Worm (Caenorhabditis elegans) whole organism, late embryonic: Measurements from ENCODE around the gene pph-4.2.

ENCODE experiments used
- C38D4.7 ChIP-seq: fragments of 200-800 bp; sonication (Bioruptor generic); optimal IDR thresholded peaks from 2 replicates; lab custom pipeline; 2018; ENCODE audit warnings: mild to moderate bottlenecking, missing genetic modification characterization, moderate library complexity, missing compliant biosample characterization
- F13H6.1 ChIP-seq: sonication (generic microtip); optimal IDR thresholded peaks from 2 replicates; lab custom pipeline; 2016; ENCODE audit warnings: missing genetic modification characterization, missing compliant biosample characterization
- K09A11.1 ChIP-seq: sonication (generic microtip); optimal IDR thresholded peaks from 2 replicates; lab custom pipeline; 2017; ENCODE audit warnings: antibody characterized with exemption, mild to moderate bottlenecking, missing genetic modification characterization, missing compliant biosample characterization; ENCODE audit not compliant: insufficient read depth
- T23F11.4 ChIP-seq: fragments of 200-800 bp; sonication (Bioruptor generic); optimal IDR thresholded peaks from 2 replicates; lab custom pipeline; 2018; ENCODE audit warnings: mild to moderate bottlenecking, missing genetic modification characterization, missing compliant biosample characterization
- ceh-18 ChIP-seq: sonication (generic microtip); optimal IDR thresholded peaks from 2 replicates; lab custom pipeline; 2016; ENCODE audit warnings: missing genetic modification characterization, missing compliant biosample characterization
- ceh-2 ChIP-seq: sonication (generic microtip); optimal IDR thresholded peaks from 2 replicates; lab custom pipeline; 2016; ENCODE audit warnings: missing genotype, missing genetic modification characterization, missing compliant biosample characterization
- ceh-22 ChIP-seq: sonication (generic microtip); optimal IDR thresholded peaks from 2 replicates; lab custom pipeline; 2017; ENCODE audit warnings: missing biosample characterization, missing genetic modification characterization
- ceh-24 ChIP-seq: sonication (generic microtip); optimal IDR thresholded peaks from 2 replicates; lab custom pipeline; 2016; ENCODE audit warnings: mild to moderate bottlenecking, missing genetic modification characterization, missing compliant biosample characterization
- ceh-34 ChIP-seq: sonication (generic microtip); optimal IDR thresholded peaks from 2 replicates; lab custom pipeline; 2016; ENCODE audit warnings: mild to moderate bottlenecking, missing genetic modification characterization, missing compliant biosample characterization
- ceh-45 ChIP-seq: fragments of 200-800 bp; sonication (Bioruptor generic); IDR thresholded peaks from 2 replicates; pipeline ENCODE4 v1.3.6; 2022; ENCODE audit warnings: missing genetic modification reagents, missing genetic modification characterization, missing compliant biosample characterization
- ceh-9 ChIP-seq: sonication (generic microtip); optimal IDR thresholded peaks from 2 replicates; lab custom pipeline; 2016; ENCODE audit warnings: mild to moderate bottlenecking, missing genetic modification characterization, inconsistent platforms, missing compliant biosample characterization
- che-1 ChIP-seq: sonication (generic microtip); optimal IDR thresholded peaks from 2 replicates; lab custom pipeline; 2016; ENCODE audit warnings: mild to moderate bottlenecking, missing genetic modification characterization, missing compliant biosample characterization
- dmd-4 ChIP-seq: sonication (generic microtip); optimal IDR thresholded peaks from 2 replicates; lab custom pipeline; 2016; ENCODE audit warnings: borderline replicate concordance, missing genetic modification characterization, missing compliant biosample characterization
- dve-1 ChIP-seq: sonication (generic microtip); optimal IDR thresholded peaks from 2 replicates; lab custom pipeline; 2017; ENCODE audit warnings: antibody characterized with exemption, mild to moderate bottlenecking, missing genetic modification characterization, missing compliant biosample characterization
- elt-2 ChIP-seq: sonication (generic microtip); optimal IDR thresholded peaks from 2 replicates; lab custom pipeline; 2016; ENCODE audit warnings: missing genetic modification reagents, missing genetic modification characterization, missing compliant biosample characterization
- elt-4 ChIP-seq: sonication (generic microtip); optimal IDR thresholded peaks from 2 replicates; lab custom pipeline; 2016; ENCODE audit warnings: missing genetic modification characterization, missing compliant biosample characterization
- ets-4 ChIP-seq: sonication (generic microtip); optimal IDR thresholded peaks from 2 replicates; lab custom pipeline; 2016; ENCODE audit warnings: missing genetic modification characterization, missing compliant biosample characterization
- fax-1 ChIP-seq: sonication (generic microtip); optimal IDR thresholded peaks from 2 replicates; lab custom pipeline; 2016; ENCODE audit warnings: missing genotype, missing genetic modification characterization, missing compliant biosample characterization
- hlh-30 ChIP-seq: sonication (generic microtip); optimal IDR thresholded peaks from 2 replicates; lab custom pipeline; 2017; ENCODE audit warnings: antibody characterized with exemption, missing genetic modification characterization, missing compliant biosample characterization; ENCODE audit not compliant: insufficient read depth
- hlh-6 ChIP-seq: sonication (generic microtip); optimal IDR thresholded peaks from 2 replicates; lab custom pipeline; 2016; ENCODE audit warnings: missing genotype, missing genetic modification characterization, missing compliant biosample characterization
- hlh-8 ChIP-seq: sonication (generic microtip); optimal IDR thresholded peaks from 2 replicates; lab custom pipeline; 2016; ENCODE audit warnings: missing genotype, missing genetic modification characterization, missing compliant biosample characterization
- lim-6 ChIP-seq: sonication (generic microtip); optimal IDR thresholded peaks from 2 replicates; lab custom pipeline; 2016; ENCODE audit warnings: missing genetic modification characterization, missing compliant biosample characterization
- mec-3 ChIP-seq: sonication (generic microtip); optimal IDR thresholded peaks from 2 replicates; lab custom pipeline; 2016; ENCODE audit warnings: borderline replicate concordance, missing genetic modification characterization, missing compliant biosample characterization
- nfya-1 ChIP-seq: sonication (generic microtip); optimal IDR thresholded peaks from 2 replicates; lab custom pipeline; 2017; ENCODE audit warnings: missing genetic modification characterization, mild to moderate bottlenecking, missing compliant biosample characterization, antibody characterized with exemption, moderate library complexity
- pag-3 ChIP-seq: sonication (generic microtip); optimal IDR thresholded peaks from 2 replicates; lab custom pipeline; 2016; ENCODE audit warnings: missing compliant biosample characterization, missing genetic modification characterization, borderline replicate concordance
- pat-9 ChIP-seq: fragments of 200-800 bp; sonication (Bioruptor generic); optimal IDR thresholded peaks from 2 replicates; lab custom pipeline; 2018; ENCODE audit warnings: mild to moderate bottlenecking, missing genetic modification characterization, moderate library complexity, missing compliant biosample characterization
- pax-1 ChIP-seq: fragments of 150-350 bp; optimal IDR thresholded peaks from 2 replicates; lab custom pipeline; 2014; ENCODE audit warnings: missing biosample characterization, missing genetic modification characterization
- pha-2 ChIP-seq: sonication (generic microtip); optimal IDR thresholded peaks from 2 replicates; lab custom pipeline; 2017; ENCODE audit warnings: mild to moderate bottlenecking, missing genetic modification characterization, missing compliant biosample characterization
- pha-4 ChIP-seq: fragments of 150-350 bp; optimal IDR thresholded peaks from 2 replicates; lab custom pipeline; 2018; ENCODE audit warnings: missing biosample characterization, missing genetic modification reagents, missing genetic modification characterization
- pqm-1 ChIP-seq: sonication (generic microtip); optimal IDR thresholded peaks from 2 replicates; lab custom pipeline; 2016; ENCODE audit warnings: missing genetic modification characterization, missing compliant biosample characterization
- pros-1 ChIP-seq: fragments of 150-350 bp; optimal IDR thresholded peaks from 2 replicates; lab custom pipeline; 2014; ENCODE audit warnings: missing biosample characterization, missing genetic modification reagents, missing genetic modification characterization
- ref-2 ChIP-seq: sonication (generic microtip); optimal IDR thresholded peaks from 2 replicates; lab custom pipeline; 2016; ENCODE audit warnings: missing genetic modification characterization, missing compliant biosample characterization
- sdc-2 ChIP-seq: sonication (generic microtip); optimal IDR thresholded peaks from 2 replicates; lab custom pipeline; 2016; ENCODE audit warnings: missing genotype, missing genetic modification characterization, missing compliant biosample characterization
- sox-2 ChIP-seq: fragments of 200-800 bp; sonication (Bioruptor generic); IDR thresholded peaks from 2 replicates; pipeline ENCODE4 v1.3.6; 2022; ENCODE audit warnings: missing genetic modification reagents, missing genetic modification characterization, missing compliant biosample characterization
- sox-4 ChIP-seq: sonication (generic microtip); optimal IDR thresholded peaks from 2 replicates; lab custom pipeline; 2017; ENCODE audit warnings: mild to moderate bottlenecking, missing genetic modification characterization, inconsistent platforms, missing compliant biosample characterization
- ttx-3 ChIP-seq: sonication (generic microtip); optimal IDR thresholded peaks from 2 replicates; lab custom pipeline; 2016; ENCODE audit warnings: missing genetic modification reagents, missing genetic modification characterization, missing compliant biosample characterization
- unc-42 ChIP-seq: sonication (generic microtip); optimal IDR thresholded peaks from 2 replicates; lab custom pipeline; 2016; ENCODE audit warnings: missing genotype, missing genetic modification characterization, missing compliant biosample characterization
- unc-55 ChIP-seq: sonication (generic microtip); optimal IDR thresholded peaks from 2 replicates; lab custom pipeline; 2017; ENCODE audit warnings: missing biosample characterization, missing genetic modification reagents, missing genetic modification characterization
- zip-5 ChIP-seq: sonication (generic microtip); optimal IDR thresholded peaks from 2 replicates; lab custom pipeline; 2016; ENCODE audit warnings: missing genetic modification characterization, missing compliant biosample characterization

The pph-4.2 gene

ce11 chrIII:12351301-12351700, 25.7 kb downstream of the pph-4.2 start, which contains the start of the genes pph-4.1 and Y75B8A.31 (continued):
- peak; percentile 67 for TF ChIP-seq nfya-1 (tag; lab: Kevin White, UChicago)
- TF ChIP-seq F13H6.1 (tag; lab: Kevin White, UChicago): peak; percentile 32
- TF ChIP-seq dmd-4 (tag; lab: Kevin White, UChicago): no peak
- TF ChIP-seq pat-9: peak; percentile 72
- peak; percentile 54 for TF ChIP-seq pqm-1 (tag; lab: Kevin White, UChicago)
- no peak for TF ChIP-seq dve-1 (tag; lab: Kevin White, UChicago)
- peak; percentile 84 for TF ChIP-seq zip-5 (tag; lab: Kevin White, UChicago)
- no peak for TF ChIP-seq sox-2 (GFP tag; lab: Robert Waterston, UW)
- no peak for TF ChIP-seq ceh-9 (tag; lab: Kevin White, UChicago)
- no peak for TF ChIP-seq ceh-22 (tag; lab: Kevin White, UChicago)
- TF ChIP-seq ceh-2 (tag; lab: Kevin White, UChicago): peak; percentile 92
- TF ChIP-seq ceh-24: no peak
- no peak for TF ChIP-seq sox-4 (tag; lab: Kevin White, UChicago)
- no peak for TF ChIP-seq elt-4 (tag; lab: Kevin White, UChicago)
- TF ChIP-seq pros-1 (tag; lab: Kevin White, UChicago): no peak
- no peak for TF ChIP-seq che-1 (tag; lab: Kevin White, UChicago)

ce11 chrIII:12349027-12349426, 28.0 kb downstream of the pph-4.2 start:
- TF ChIP-seq ttx-3 (tag; lab: Kevin White, UChicago) (no peak), nfya-1 (tag; lab: Kevin White, UChicago) (peak; percentile 81), ceh-45 (GFP tag; lab: Robert Waterston, UW) (no peak)

- peak; percentile 99 for TF ChIP-seq nfya-1 (tag; lab: Kevin White, UChicago)
- no peak for TF ChIP-seq T23F11.4 (GFP tag; lab: Kevin White, UChicago)
- TF ChIP-seq pag-3: no peak
These were observed 32.1 kb downstream of the pph-4.2 start for ce11 chrIII:12344940-12345339.

- TF ChIP-seq ceh-18 (tag; lab: Kevin White, UChicago) (peak; percentile 20), hlh-30 (tag; lab: Kevin White, UChicago) (peak; percentile 19), fax-1 (no peak), unc-55 (peak; percentile 80), hlh-8 (no peak), nfya-1 (tag; lab: Kevin White, UChicago) (peak; percentile 62), unc-42 (tag; lab: Kevin White, UChicago) (peak; percentile 15)
These were observed 41.6 kb downstream of the pph-4.2 start for ce11 chrIII:12335400-12335994.

ce11 chrIII:12334268-12334667, 42.8 kb downstream of the pph-4.2 start:
- TF ChIP-seq nfya-1 (tag; lab: Kevin White, UChicago) (peak; percentile 80), hlh-8 (no peak)

DNA sequence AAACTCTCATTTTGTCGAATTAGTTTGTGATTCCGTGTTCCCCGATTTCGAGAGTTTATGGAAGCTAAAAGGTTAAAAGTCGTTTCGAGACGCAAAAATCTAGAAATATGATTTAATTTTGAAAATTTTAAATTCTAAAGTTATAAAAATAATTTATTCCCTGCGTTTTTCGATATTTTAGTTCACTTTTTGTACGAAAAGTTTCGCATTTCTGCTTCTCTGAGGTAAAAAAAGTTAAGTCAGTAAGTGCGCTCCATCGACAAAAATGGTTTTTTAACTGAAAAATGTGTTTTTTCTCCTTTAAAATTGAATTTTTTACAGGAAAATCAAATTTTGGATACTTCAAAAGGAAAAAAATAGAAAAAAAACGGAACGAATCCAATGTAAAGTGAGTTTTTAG, 43.6 kb downstream of the pph-4.2 start, which contains the start of gene zip-1:
TSS of gene zip-1 (plus strand) at position 301 of the 400 bp plus-strand sequence.
- no peak for TF ChIP-seq pros-1 (tag; lab: Kevin White, UChicago)
- TF ChIP-seq ref-2: no peak
- no peak for TF ChIP-seq pha-2
- no peak for TF ChIP-seq pat-9
- no peak for TF ChIP-seq zip-5 (tag; lab: Kevin White, UChicago)
- TF ChIP-seq pqm-1 (tag; lab: Kevin White, UChicago): no peak
- TF ChIP-seq C38D4.7 (GFP tag; lab: Kevin White, UChicago): no peak
- no peak for TF ChIP-seq mec-3 (tag; lab: Kevin White, UChicago)
- TF ChIP-seq pha-4 (tag; lab: Kevin White, UChicago): no peak
- TF ChIP-seq ceh-34 (tag; lab: Kevin White, UChicago): no peak
- TF ChIP-seq pax-1: no peak
- no peak for TF ChIP-seq unc-42 (tag; lab: Kevin White, UChicago)
- no peak for TF ChIP-seq sdc-2 (tag; lab: Kevin White, UChicago)
- TF ChIP-seq K09A11.1 (tag; lab: Kevin White, UChicago): no peak
- no peak for TF ChIP-seq elt-2 (tag; lab: Kevin White, UChicago)
- no peak for TF ChIP-seq lim-6 (tag; lab: Kevin White, UChicago)
- TF ChIP-seq ttx-3 (tag; lab: Kevin White, UChicago): no peak
- no peak for TF ChIP-seq ets-4 (tag; lab: Kevin White, UChicago)
- no peak for TF ChIP-seq hlh-6 (tag; lab: Kevin White, UChicago)
- TF ChIP-seq, all 69 proteins: peak for 0
